Worm (Caenorhabditis elegans) whole organism, L3 larva: ENCODE data around the gene ric-4.

Source experiments
- aly-2 ChIP-seq: fragments of 150-350 bp; optimal IDR thresholded peaks from 2 replicates; lab custom pipeline; 2014; ENCODE audit warnings: missing biosample characterization, missing genetic modification characterization
- ceh-28 ChIP-seq: fragments of 150-350 bp; optimal IDR thresholded peaks from 2 replicates; lab custom pipeline; 2014; ENCODE audit warnings: missing biosample characterization, missing genetic modification reagents, missing genetic modification characterization
- ceh-9 ChIP-seq: sonication (generic microtip); optimal IDR thresholded peaks from 2 replicates; lab custom pipeline; 2018; ENCODE audit warnings: missing biosample characterization, missing genetic modification characterization
- egl-27 ChIP-seq: sonication (generic microtip); optimal IDR thresholded peaks from 4 replicates; lab custom pipeline; 2017; ENCODE audit warnings: missing biosample characterization, missing genetic modification reagents, missing genetic modification characterization
- egl-5 ChIP-seq: fragments of 150-350 bp; optimal IDR thresholded peaks from 2 replicates; lab custom pipeline; 2017; ENCODE audit warnings: missing biosample characterization, missing genetic modification reagents, missing genetic modification characterization, inconsistent platforms
- elt-2 ChIP-seq: sonication (generic microtip); optimal IDR thresholded peaks from 2 replicates; lab custom pipeline; 2016; ENCODE audit warnings: missing genetic modification reagents, mild to moderate bottlenecking, missing genetic modification characterization, missing compliant biosample characterization
- elt-3 ChIP-seq, 3 experiments: fragments of 150-350 bp in 1 of 3; sonication (generic microtip) in 2 of 3; optimal IDR thresholded peaks; 2 replicates in 2 of 3; 4 replicates in 1 of 3; lab custom pipeline; 2014 to 2017; ENCODE audit warnings: missing biosample characterization in 3 of 3, missing genetic modification characterization in 3 of 3
- eor-1 ChIP-seq, 2 experiments: fragments of 150-350 bp; optimal IDR thresholded peaks; 2 replicates each; lab custom pipeline; 2014 to 2018; ENCODE audit warnings: missing biosample characterization in 2 of 2, missing genetic modification characterization in 2 of 2
- fkh-10 ChIP-seq: sonication (generic microtip); optimal IDR thresholded peaks from 2 replicates; lab custom pipeline; 2017; ENCODE audit warnings: missing biosample characterization, missing genetic modification reagents, missing genetic modification characterization
- fkh-2 ChIP-seq: fragments of 150-350 bp; optimal IDR thresholded peaks from 2 replicates; lab custom pipeline; 2014; ENCODE audit warnings: missing biosample characterization, missing genetic modification reagents, missing genetic modification characterization
- fos-1 ChIP-seq: fragments of 150-350 bp; optimal IDR thresholded peaks from 2 replicates; lab custom pipeline; 2014; ENCODE audit warnings: missing biosample characterization, missing genetic modification characterization
- hmg-11 ChIP-seq: sonication (generic microtip); optimal IDR thresholded peaks from 2 replicates; lab custom pipeline; 2016; ENCODE audit warnings: missing genetic modification characterization, missing compliant biosample characterization
- jun-1 ChIP-seq: fragments of 150-350 bp; optimal IDR thresholded peaks from 2 replicates; lab custom pipeline; 2014; ENCODE audit warnings: missing biosample characterization, missing genetic modification reagents, missing genetic modification characterization
- lin-15B ChIP-seq: fragments of 150-350 bp; optimal IDR thresholded peaks from 2 replicates; lab custom pipeline; 2014; ENCODE audit warnings: missing biosample characterization, missing genetic modification characterization
- lin-39 ChIP-seq: fragments of 150-350 bp; optimal IDR thresholded peaks from 2 replicates; lab custom pipeline; 2018; ENCODE audit warnings: missing biosample characterization, missing genetic modification reagents, missing genetic modification characterization
- mdl-1 ChIP-seq: fragments of 150-350 bp; optimal IDR thresholded peaks from 2 replicates; lab custom pipeline; 2014; ENCODE audit warnings: missing biosample characterization, missing genetic modification characterization
- mml-1 ChIP-seq: fragments of 150-350 bp; sonication (generic microtip); optimal IDR thresholded peaks from 3 replicates; lab custom pipeline; 2014; ENCODE audit warnings: missing biosample characterization, missing genetic modification characterization
- nfya-1 ChIP-seq: sonication (generic microtip); optimal IDR thresholded peaks from 2 replicates; lab custom pipeline; 2017; ENCODE audit warnings: missing genetic modification characterization, mild to moderate bottlenecking, missing compliant biosample characterization, antibody characterized with exemption, moderate library complexity; ENCODE audit not compliant: insufficient read depth
- nhr-11 ChIP-seq: fragments of 150-350 bp; optimal IDR thresholded peaks from 2 replicates; lab custom pipeline; 2014; ENCODE audit warnings: missing biosample characterization, missing genetic modification characterization
- nhr-23 ChIP-seq: fragments of 150-350 bp; optimal IDR thresholded peaks from 2 replicates; lab custom pipeline; 2014; ENCODE audit warnings: missing biosample characterization, missing genetic modification reagents, missing genetic modification characterization
- nhr-237 ChIP-seq: fragments of 150-350 bp; optimal IDR thresholded peaks from 2 replicates; lab custom pipeline; 2014; ENCODE audit warnings: missing biosample characterization, missing genetic modification characterization
- nhr-25 ChIP-seq: sonication (generic microtip); optimal IDR thresholded peaks from 2 replicates; lab custom pipeline; 2017; ENCODE audit warnings: missing biosample characterization, missing genetic modification characterization
- nhr-28 ChIP-seq: fragments of 150-350 bp; optimal IDR thresholded peaks from 2 replicates; lab custom pipeline; 2014; ENCODE audit warnings: missing biosample characterization, missing genetic modification characterization
- nhr-43 ChIP-seq: sonication (generic microtip); optimal IDR thresholded peaks from 2 replicates; lab custom pipeline; 2016; ENCODE audit warnings: mild to moderate bottlenecking, missing genetic modification characterization, missing compliant biosample characterization; ENCODE audit not compliant: poor library complexity, severe bottlenecking
- nhr-76 ChIP-seq: fragments of 150-350 bp; sonication (generic microtip); optimal IDR thresholded peaks from 5 replicates; lab custom pipeline; 2014; ENCODE audit warnings: missing biosample characterization, missing genetic modification characterization
- nhr-77 ChIP-seq: fragments of 150-350 bp; optimal IDR thresholded peaks from 2 replicates; lab custom pipeline; 2014; ENCODE audit warnings: missing biosample characterization, missing genetic modification characterization
- pha-4 ChIP-seq: fragments of 150-350 bp; optimal IDR thresholded peaks from 2 replicates; lab custom pipeline; 2014; ENCODE audit warnings: missing biosample characterization, missing genetic modification reagents, missing genetic modification characterization
- pqm-1 ChIP-seq: fragments of 150-350 bp; optimal IDR thresholded peaks from 2 replicates; lab custom pipeline; 2017; ENCODE audit warnings: missing biosample characterization, missing genetic modification characterization, inconsistent platforms
- sea-2 ChIP-seq: fragments of 150-350 bp; sonication (generic microtip); optimal IDR thresholded peaks from 4 replicates; lab custom pipeline; 2014; ENCODE audit warnings: missing biosample characterization, missing genetic modification reagents, missing genetic modification characterization
- snpc-4 ChIP-seq: fragments of 150-350 bp; optimal IDR thresholded peaks from 2 replicates; lab custom pipeline; 2014; ENCODE audit warnings: missing biosample characterization, missing genetic modification characterization
- tbx-2 ChIP-seq: sonication (generic microtip); optimal IDR thresholded peaks from 2 replicates; lab custom pipeline; 2016; ENCODE audit warnings: mild to moderate bottlenecking, missing genetic modification characterization, missing compliant biosample characterization
- unc-62 ChIP-seq: fragments of 150-350 bp; sonication (generic microtip); optimal IDR thresholded peaks from 4 replicates; lab custom pipeline; 2014; ENCODE audit warnings: missing biosample characterization, missing genetic modification reagents, missing genetic modification characterization
- zag-1 ChIP-seq: fragments of 150-350 bp; optimal IDR thresholded peaks from 2 replicates; lab custom pipeline; 2014; ENCODE audit warnings: missing biosample characterization, missing genetic modification characterization
- ztf-11 ChIP-seq: fragments of 150-350 bp; optimal IDR thresholded peaks from 2 replicates; lab custom pipeline; 2014; ENCODE audit warnings: missing biosample characterization, missing genetic modification characterization
- ztf-4 ChIP-seq: fragments of 150-350 bp; optimal IDR thresholded peaks from 2 replicates; lab custom pipeline; 2014; ENCODE audit warnings: missing biosample characterization, missing genetic modification characterization

ric-4 gene

ce11 chrV:10246443-10246885 lies 23.6 kb downstream of the ric-4 start:
- TF ChIP-seq mml-1 (tag; lab: Kevin White, UChicago): no peak
- TF ChIP-seq nhr-28 (tag; lab: Kevin White, UChicago): no peak
- no peak for TF ChIP-seq nhr-77 (tag; lab: Kevin White, UChicago)
- TF ChIP-seq aly-2: no peak
- TF ChIP-seq mdl-1 (tag; lab: Kevin White, UChicago): peak; percentile 89
- peak; percentile 18 for TF ChIP-seq snpc-4 (tag; lab: Kevin White, UChicago)
- peak; percentile 94 for TF ChIP-seq lin-39 (tag; lab: Kevin White, UChicago)
- TF ChIP-seq unc-62: no peak
- peak; percentile 34 for TF ChIP-seq lin-15B (tag; lab: Kevin White, UChicago)
- peak; percentile 79 for TF ChIP-seq pha-4 (tag; lab: Kevin White, UChicago)
- TF ChIP-seq fos-1 (tag; lab: Kevin White, UChicago): no peak
- no peak for TF ChIP-seq nhr-43 (tag; lab: Kevin White, UChicago)
- peak; percentile 66 for TF ChIP-seq nfya-1 (tag; lab: Kevin White, UChicago)
- TF ChIP-seq egl-5 (tag; lab: Kevin White, UChicago): peak; percentile 62
- no peak for TF ChIP-seq eor-1 (tag; optimal IDR thresholded peaks at IDR 0.05; lab: Kevin White, UChicago)
- peak; percentile 57 for TF ChIP-seq fkh-10 (GFP tag; lab: Kevin White, UChicago)
- no peak for TF ChIP-seq nhr-25 (tag; lab: Kevin White, UChicago)
- TF ChIP-seq zag-1 (tag; lab: Kevin White, UChicago): no peak

- TF ChIP-seq hmg-11 (tag; lab: Kevin White, UChicago): no peak
- TF ChIP-seq nhr-237 (tag; lab: Kevin White, UChicago): no peak
- TF ChIP-seq tbx-2 (tag; lab: Kevin White, UChicago): no peak
- TF ChIP-seq nfya-1 (tag; lab: Kevin White, UChicago): no peak
- TF ChIP-seq elt-3 (tag; optimal IDR thresholded peaks at IDR 0.05; lab: Kevin White, UChicago): no peak
- no peak for TF ChIP-seq sea-2 (GFP tag; lab: Kevin White, UChicago)
- no peak for TF ChIP-seq jun-1 (tag; lab: Kevin White, UChicago)
- no peak for TF ChIP-seq nhr-28 (tag; lab: Kevin White, UChicago)
- TF ChIP-seq lin-39 (tag; lab: Kevin White, UChicago): no peak
- peak; percentile 38 for TF ChIP-seq elt-2 (tag; lab: Kevin White, UChicago)
- peak; percentile 90 for TF ChIP-seq pha-4 (tag; lab: Kevin White, UChicago)
- TF ChIP-seq pqm-1 (tag; lab: Kevin White, UChicago): peak; percentile 30
- no peak for TF ChIP-seq ceh-28
- no peak for TF ChIP-seq nhr-43 (tag; lab: Kevin White, UChicago)
- TF ChIP-seq fkh-2 (tag; lab: Kevin White, UChicago): no peak
Observed at ce11 chrV:10245615-10246014, 24.5 kb downstream of the ric-4 start.

- TF ChIP-seq elt-2 (tag; lab: Kevin White, UChicago): peak; percentile 68
- TF ChIP-seq nhr-76: no peak
- TF ChIP-seq pqm-1 (tag; lab: Kevin White, UChicago): peak; percentile 2
- TF ChIP-seq, all 47 proteins: peak for 2
Observed at ce11 chrV:10244018-10244720, 25.9 kb downstream of the ric-4 start.

ce11 chrV:10243105-10243504 lies 27.0 kb downstream of the ric-4 start, which contains the start of gene C12D8.9:
TSS of gene C12D8.9 (minus strand) at chrV:10243205.
- TF ChIP-seq sea-2 (GFP tag; lab: Kevin White, UChicago) (no peak), fos-1 (tag; lab: Kevin White, UChicago) (no peak), fkh-2 (tag; lab: Kevin White, UChicago) (no peak), nhr-11 (tag; lab: Kevin White, UChicago) (no peak), ztf-11 (no peak), ceh-9 (no peak), nhr-25 (tag; lab: Kevin White, UChicago) (no peak), zag-1 (tag; lab: Kevin White, UChicago) (no peak), lin-39 (tag; lab: Kevin White, UChicago) (no peak), eor-1 (tag; optimal IDR thresholded peaks at IDR 0.05; lab: Kevin White, UChicago) (no peak), aly-2 (no peak), egl-27 (tag; lab: Kevin White, UChicago) (no peak), elt-2 (tag; lab: Kevin White, UChicago) (no peak), pha-4 (tag; lab: Kevin White, UChicago) (no peak), ztf-4 (no peak), nhr-23 (tag; lab: Kevin White, UChicago) (no peak)
- TF ChIP-seq, all 47 proteins: peak for 0
